Fruit fly (Drosophila melanogaster) whole organism, adult: ENCODE data around the gene CG5011.

ENCODE experiments used
- CG11617 ChIP-seq: fragments of 200-800 bp; sonication (Bioruptor generic); optimal IDR thresholded peaks from 2 replicates; lab custom pipeline; 2017; ENCODE audit warnings: mild to moderate bottlenecking, missing biosample characterization, missing genetic modification reagents, missing genetic modification characterization
- CG12768 ChIP-seq: fragments of 200-800 bp; sonication (Bioruptor generic); optimal IDR thresholded peaks from 2 replicates; lab custom pipeline; 2017; ENCODE audit warnings: missing biosample characterization, missing genetic modification characterization, mild to moderate bottlenecking, moderate library complexity, missing genetic modification reagents
- CG14711 ChIP-seq: fragments of 200-800 bp; sonication (Bioruptor generic); optimal IDR thresholded peaks from 2 replicates; lab custom pipeline; 2018; ENCODE audit warnings: missing biosample characterization, mild to moderate bottlenecking, missing genetic modification characterization, moderate library complexity
- CG1620 ChIP-seq: fragments of 200-800 bp; sonication (Bioruptor generic); optimal IDR thresholded peaks from 2 replicates; lab custom pipeline; 2016; ENCODE audit warnings: missing biosample characterization, missing genetic modification characterization
- CG33017 ChIP-seq: fragments of 200-800 bp; sonication (Bioruptor generic); optimal IDR thresholded peaks from 2 replicates; lab custom pipeline; 2018; ENCODE audit warnings: missing biosample characterization, mild to moderate bottlenecking, missing genetic modification characterization, moderate library complexity
- CG5204 ChIP-seq: fragments of 200-800 bp; sonication (Bioruptor generic); optimal IDR thresholded peaks from 2 replicates; lab custom pipeline; 2016; ENCODE audit warnings: missing biosample characterization, missing genetic modification characterization
- CG7045 ChIP-seq: fragments of 200-800 bp; sonication (Bioruptor generic); optimal IDR thresholded peaks from 2 replicates; lab custom pipeline; 2017; ENCODE audit warnings: missing biosample characterization, mild to moderate bottlenecking, missing genetic modification characterization
- CG7101 ChIP-seq: fragments of 200-800 bp; sonication (Bioruptor generic); optimal IDR thresholded peaks from 2 replicates; lab custom pipeline; 2018; ENCODE audit warnings: missing biosample characterization, mild to moderate bottlenecking, missing genetic modification characterization, moderate library complexity
- Clk ChIP-seq: fragments of 200-800 bp; sonication (Bioruptor generic); optimal IDR thresholded peaks from 2 replicates; lab custom pipeline; 2017; ENCODE audit warnings: missing biosample characterization, missing genetic modification characterization
- Crg-1 ChIP-seq: fragments of 200-800 bp; sonication (Bioruptor generic); optimal IDR thresholded peaks from 2 replicates; lab custom pipeline; 2016; ENCODE audit warnings: missing biosample characterization, missing genetic modification characterization
- Hr96 ChIP-seq: fragments of 200-800 bp; sonication (Bioruptor generic); optimal IDR thresholded peaks from 2 replicates; lab custom pipeline; 2016; ENCODE audit warnings: missing biosample characterization, missing genetic modification characterization
- Mnt ChIP-seq: fragments of 200-800 bp; sonication (Bioruptor generic); optimal IDR thresholded peaks from 2 replicates; lab custom pipeline; 2016; ENCODE audit warnings: missing biosample characterization, mild to moderate bottlenecking, missing genetic modification characterization
- bab1 ChIP-seq: fragments of 200-800 bp; sonication (Bioruptor generic); optimal IDR thresholded peaks from 3 replicates; lab custom pipeline; 2019; ENCODE audit warnings: missing biosample characterization, mild to moderate bottlenecking, missing genetic modification characterization, moderate library complexity
- cic ChIP-seq: fragments of 200-800 bp; sonication (Bioruptor generic); optimal IDR thresholded peaks from 2 replicates; lab custom pipeline; 2017; ENCODE audit warnings: missing biosample characterization, mild to moderate bottlenecking, missing genetic modification characterization, moderate library complexity
- cnc ChIP-seq, 2 experiments: fragments of >200 bp; optimal IDR thresholded peaks; 2 replicates each; lab custom pipeline; 2017
- kay ChIP-seq: fragments of 200-800 bp; sonication (Bioruptor generic); peaks from one replicate; lab custom pipeline; 2016; ENCODE audit warnings: missing biosample characterization, missing genetic modification characterization, borderline replicate concordance
- ovo ChIP-seq: fragments of 200-800 bp; sonication (Bioruptor generic); optimal IDR thresholded peaks from 2 replicates; lab custom pipeline; 2016; ENCODE audit warnings: missing biosample characterization, missing genetic modification characterization
- pad ChIP-seq: fragments of 200-800 bp; sonication (Bioruptor generic); optimal IDR thresholded peaks from 3 replicates; lab custom pipeline; 2017; ENCODE audit warnings: missing biosample characterization, missing genetic modification characterization, mild to moderate bottlenecking, moderate library complexity, missing genetic modification reagents
- tj ChIP-seq: fragments of 200-800 bp; sonication (Bioruptor generic); optimal IDR thresholded peaks from 3 replicates; lab custom pipeline; 2017; ENCODE audit warnings: missing biosample characterization, mild to moderate bottlenecking, missing genetic modification characterization, moderate library complexity
- toe ChIP-seq: fragments of 200-800 bp; sonication (Bioruptor generic); optimal IDR thresholded peaks from 2 replicates; lab custom pipeline; 2016; ENCODE audit warnings: missing biosample characterization, missing genetic modification characterization

Gene CG5011

dm6 chr2L:1163538-1164143, 36.8 kb upstream of the CG5011 start, which contains the start of gene CG5080:
CG5080 (minus strand) TSS chr2L:1163886.
- TF ChIP-seq Crg-1 (GFP tag; lab: Kevin White, UChicago) = no peak
- TF ChIP-seq cnc (optimal IDR thresholded peaks at IDR 0.05; lab: Kevin White, UChicago) = no peak
- no peak for TF ChIP-seq pad (GFP tag; lab: Kevin White, UChicago)
- no peak for TF ChIP-seq CG14711 (tag; lab: Kevin White, UChicago)
- TF ChIP-seq tj (GFP tag; lab: Kevin White, UChicago) = no peak
- TF ChIP-seq Mnt = no peak
- TF ChIP-seq CG11617 (GFP tag; lab: Kevin White, UChicago) = no peak

- TF ChIP-seq bab1 (GFP tag; lab: Kevin White, UChicago) (peak; percentile 13), tj (GFP tag; lab: Kevin White, UChicago) (peak; percentile 88), CG7045 (GFP tag; lab: Kevin White, UChicago) (no peak), ovo (GFP tag; lab: Kevin White, UChicago) (peak; percentile 92)
These were observed 36.2 kb upstream of the CG5011 start, which contains the start of gene IntS14 for dm6 chr2L:1164294-1164693. IntS14 (plus strand) TSS chr2L:1164443.

dm6 chr2L:1166326-1166725, 34.1 kb upstream of the CG5011 start, which contains the start of gene CG14341:
CG14341 (plus strand) TSS chr2L:1166506.
- TF ChIP-seq Clk (GFP tag; lab: Kevin White, UChicago) (no peak), CG11617 (GFP tag; lab: Kevin White, UChicago) (no peak), CG33017 (tag; lab: Kevin White, UChicago) (no peak), toe (GFP tag; lab: Kevin White, UChicago) (no peak), CG12768 (GFP tag; lab: Kevin White, UChicago) (no peak), CG5204 (GFP tag; lab: Kevin White, UChicago) (no peak), kay (GFP tag; lab: Kevin White, UChicago) (no peak)

dm6 chr2L:1169867-1170415, 30.5 kb upstream of the CG5011 start, which contains the start of the genes CG31922 and Plap:
CG31922 (plus strand) TSS chr2L:1170181.
Plap (minus strand) TSS chr2L:1170365.
- TF ChIP-seq Hr96 (GFP tag; lab: Kevin White, UChicago) = peak; percentile 80
- peak; percentile 77 for TF ChIP-seq Crg-1 (GFP tag; lab: Kevin White, UChicago)
- TF ChIP-seq Clk (GFP tag; lab: Kevin White, UChicago) = peak; percentile 53
- peak; percentile 66 for TF ChIP-seq CG7045 (GFP tag; lab: Kevin White, UChicago)
- TF ChIP-seq ovo (GFP tag; lab: Kevin White, UChicago) = peak; percentile 74
- TF ChIP-seq CG33017 (tag; lab: Kevin White, UChicago) = peak; percentile 65
- TF ChIP-seq cnc (optimal IDR thresholded peaks at IDR 0.05; lab: Kevin White, UChicago) = no peak
- TF ChIP-seq CG12768 (GFP tag; lab: Kevin White, UChicago) = peak; percentile 80
- TF ChIP-seq CG1620 = peak; percentile 90
- TF ChIP-seq cic (GFP tag; lab: Kevin White, UChicago) = peak; percentile 92
- peak; percentile 89 for TF ChIP-seq tj (GFP tag; lab: Kevin White, UChicago)
- TF ChIP-seq pad (GFP tag; lab: Kevin White, UChicago) = peak; percentile 62
- peak; percentile 92 for TF ChIP-seq toe (GFP tag; lab: Kevin White, UChicago)
- TF ChIP-seq bab1 (GFP tag; lab: Kevin White, UChicago) = peak; percentile 69
- TF ChIP-seq CG7101 (tag; lab: Kevin White, UChicago) = peak; percentile 78
- TF ChIP-seq CG5204 (GFP tag; lab: Kevin White, UChicago) = no peak
- no peak for TF ChIP-seq kay (GFP tag; lab: Kevin White, UChicago)
- TF ChIP-seq CG14711 (tag; lab: Kevin White, UChicago) = peak; percentile 56
- peak; percentile 77 for TF ChIP-seq Mnt
- peak; percentile 79 for TF ChIP-seq CG11617 (GFP tag; lab: Kevin White, UChicago)

- TF ChIP-seq CG1620 (peak; percentile 90), CG11617 (GFP tag; lab: Kevin White, UChicago) (peak; percentile 81), tj (GFP tag; lab: Kevin White, UChicago) (peak; percentile 69), CG7101 (tag; lab: Kevin White, UChicago) (peak; percentile 86), Mnt (peak; percentile 84), CG7045 (GFP tag; lab: Kevin White, UChicago) (peak; percentile 82), bab1 (GFP tag; lab: Kevin White, UChicago) (peak; percentile 70), CG14711 (tag; lab: Kevin White, UChicago) (peak; percentile 78), toe (GFP tag; lab: Kevin White, UChicago) (peak; percentile 94), CG5204 (GFP tag; lab: Kevin White, UChicago) (no peak), CG33017 (tag; lab: Kevin White, UChicago) (peak; percentile 78), CG12768 (GFP tag; lab: Kevin White, UChicago) (peak; percentile 79), ovo (GFP tag; lab: Kevin White, UChicago) (peak; percentile 87), Crg-1 (GFP tag; lab: Kevin White, UChicago) (peak; percentile 90), cic (GFP tag; lab: Kevin White, UChicago) (peak; percentile 56), kay (GFP tag; lab: Kevin White, UChicago) (no peak), Clk (GFP tag; lab: Kevin White, UChicago) (peak; percentile 79), cnc (optimal IDR thresholded peaks at IDR 0.05; lab: Kevin White, UChicago) (no peak), Hr96 (GFP tag; lab: Kevin White, UChicago) (peak; percentile 93), pad (GFP tag; lab: Kevin White, UChicago) (peak; percentile 74)
These were observed 27.8 kb upstream of the CG5011 start, which contains the start of the genes Charon and CG4887 for dm6 chr2L:1172704-1173107. Charon (minus strand) TSS chr2L:1172805. CG4887 (plus strand) TSS chr2L:1173009.
